Fruit fly (Drosophila melanogaster): ENCODE results near the gene lmgB.

Gene lmgB

DNA sequence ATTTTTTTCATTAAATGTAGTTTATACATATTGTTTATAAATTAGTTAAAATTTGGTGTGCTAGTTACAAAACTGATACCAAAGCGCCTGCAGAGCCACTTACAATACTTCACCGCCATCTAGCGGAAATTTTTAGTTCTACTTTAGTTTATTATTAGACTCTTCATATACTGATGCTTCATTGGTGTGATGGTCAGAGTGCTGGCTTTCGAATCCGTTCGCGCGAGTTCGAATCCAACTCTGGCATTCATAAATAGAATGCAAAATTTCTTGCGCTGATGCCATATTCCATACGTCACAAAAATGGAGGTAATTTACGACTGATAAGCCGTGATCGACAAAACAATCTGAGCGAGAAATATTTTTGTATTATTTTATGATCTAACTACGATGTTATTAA is 42.9 kb downstream of the lmgB start (continued):
- TF ChIP-seq da (GFP tag; optimal IDR thresholded peaks at IDR 0.05), result no peak
- no peak for TF ChIP-seq sob (GFP tag; IDR thresholded peaks at IDR 0.05)
- 0 out of 3 replicates have a peak, but pooled peaks have one; percentile 39 for TF ChIP-seq hb (GFP tag; IDR thresholded peaks at IDR 0.05; ENCODE audit: partially characterized antibody)
- peak; percentile 57; the same call in 2 of the 3 replicates for TF ChIP-seq CG34224 (GFP tag; IDR thresholded peaks at IDR 0.05; ENCODE audit: partially characterized antibody)
- TF ChIP-seq CG34376 (GFP tag; optimal IDR thresholded peaks at IDR 0.05), result peak; percentile 29
- no peak for TF ChIP-seq Dref (GFP tag; IDR thresholded peaks at IDR 0.05)
- no peak for TF ChIP-seq pum (GFP tag; optimal IDR thresholded peaks at IDR 0.05)
- no peak for TF ChIP-seq Sry-β (GFP tag; optimal IDR thresholded peaks at IDR 0.05)
- TF ChIP-seq B-H1 (GFP tag; IDR thresholded peaks at IDR 0.05), result no peak
- TF ChIP-seq knrl (GFP tag; IDR thresholded peaks at IDR 0.05; ENCODE audit: partially characterized antibody), result peak; percentile 34; the same call in 1 of the 3 replicates
- TF ChIP-seq CG6272 (GFP tag; IDR thresholded peaks at IDR 0.05), result no peak
- TF ChIP-seq CG10431 (GFP tag; optimal IDR thresholded peaks at IDR 0.05), result no peak
- no peak for TF ChIP-seq CG4282 (GFP tag; optimal IDR thresholded peaks at IDR 0.05)
- no peak for TF ChIP-seq CG17186 (GFP tag; optimal IDR thresholded peaks at IDR 0.05)
- TF ChIP-seq CG12391 (tag; optimal IDR thresholded peaks at IDR 0.05), result no peak
- no peak for TF ChIP-seq CG13296 (GFP tag; optimal IDR thresholded peaks at IDR 0.05)
- no peak for TF ChIP-seq CG1233 (GFP tag; optimal IDR thresholded peaks at IDR 0.05)
- TF ChIP-seq gce (GFP tag; IDR thresholded peaks at IDR 0.05), result no peak
- TF ChIP-seq MESR4 (GFP tag; optimal IDR thresholded peaks at IDR 0.05), result no peak
- TF ChIP-seq CG5180 (GFP tag; optimal IDR thresholded peaks at IDR 0.05), result no peak
- no peak for TF ChIP-seq CG7987 (GFP tag; optimal IDR thresholded peaks at IDR 0.05)
- TF ChIP-seq CG18764 (GFP tag; optimal IDR thresholded peaks at IDR 0.05), result no peak
- TF ChIP-seq ab (GFP tag; optimal IDR thresholded peaks at IDR 0.05), result no peak
- TF ChIP-seq D (optimal IDR thresholded peaks at IDR 0.05), result no peak
- TF ChIP-seq D (GFP tag; optimal IDR thresholded peaks at IDR 0.05), result no peak
- TF ChIP-seq ac (GFP tag; optimal IDR thresholded peaks at IDR 0.05), result no peak
- no peak for TF ChIP-seq Fer2 (tag; optimal IDR thresholded peaks at IDR 0.05)
- no peak for TF ChIP-seq ttk (GFP tag; IDR thresholded peaks at IDR 0.05)
- no peak for TF ChIP-seq bab2 (GFP tag; optimal IDR thresholded peaks at IDR 0.05)
- TF ChIP-seq ham (GFP tag; IDR thresholded peaks at IDR 0.05), result no peak
- no peak for TF ChIP-seq oc (tag; optimal IDR thresholded peaks at IDR 0.05)
- no peak for TF ChIP-seq Rx (GFP tag; IDR thresholded peaks at IDR 0.05)
- no peak for TF ChIP-seq gsb-n (tag; optimal IDR thresholded peaks at IDR 0.05)
- peak; percentile 96 for TF ChIP-seq CTCF (GFP tag; optimal IDR thresholded peaks at IDR 0.05)
- TF ChIP-seq CG30020 (tag; optimal IDR thresholded peaks at IDR 0.05), result no peak
- no peak for TF ChIP-seq CG17385 (GFP tag; optimal IDR thresholded peaks at IDR 0.05)
- TF ChIP-seq CG32532 (GFP tag; IDR thresholded peaks at IDR 0.05), result no peak
- TF ChIP-seq Lpt (GFP tag; optimal IDR thresholded peaks at IDR 0.05), result no peak
- no peak for TF ChIP-seq luna (GFP tag; optimal IDR thresholded peaks at IDR 0.05)
- TF ChIP-seq ssp (GFP tag; IDR thresholded peaks at IDR 0.05), result no peak
- no peak for TF ChIP-seq Aef1 (GFP tag; IDR thresholded peaks at IDR 0.05)
- TF ChIP-seq ash1 (GFP tag; optimal IDR thresholded peaks at IDR 0.05), result no peak
- no peak for TF ChIP-seq cad (GFP tag; optimal IDR thresholded peaks at IDR 0.05)
- TF ChIP-seq Doc3 (GFP tag; IDR thresholded peaks at IDR 0.05; ENCODE audit: partially characterized antibody), result peak; percentile 22; the same call in 1 of the 3 replicates
- TF ChIP-seq CG17568 (GFP tag; optimal IDR thresholded peaks at IDR 0.05), result no peak
- no peak for TF ChIP-seq Lim3 (GFP tag; IDR thresholded peaks at IDR 0.05)
- no peak for TF ChIP-seq hkb (optimal IDR thresholded peaks at IDR 0.05)
- TF ChIP-seq hkb (GFP tag; IDR thresholded peaks at IDR 0.05), result no peak
- TF ChIP-seq Atf6 (GFP tag; IDR thresholded peaks at IDR 0.05), result no peak
- TF ChIP-seq CG17359 (tag; optimal IDR thresholded peaks at IDR 0.05), result no peak
- TF ChIP-seq pros (GFP tag; optimal IDR thresholded peaks at IDR 0.05), result no peak
- TF ChIP-seq CG15514 (GFP tag; optimal IDR thresholded peaks at IDR 0.05), result no peak
- TF ChIP-seq CG8359 (GFP tag; optimal IDR thresholded peaks at IDR 0.05; ENCODE audit: borderline replicate concordance), result no peak
